Worm (Caenorhabditis elegans): ENCODE measurements around the gene nhr-119.

- TF ChIP-seq cog-1 (tag; optimal IDR thresholded peaks at IDR 0.05) (no peak), flt-1 (GFP tag; IDR thresholded peaks at IDR 0.05) (no peak), ztf-23 (GFP tag; IDR thresholded peaks at IDR 0.05) (no peak), ztf-29 (GFP tag; IDR thresholded peaks at IDR 0.05) (no peak), klf-2 (GFP tag; conservative IDR thresholded peaks at IDR 0.05) (no peak), T22C8.4 (GFP tag; IDR thresholded peaks at IDR 0.05) (no peak), med-1 (GFP tag; optimal IDR thresholded peaks at IDR 0.05; ENCODE audit: insufficient read depth) (no peak), ref-1 (GFP tag; conservative IDR thresholded peaks at IDR 0.05) (no peak), tab-1 (GFP tag; IDR thresholded peaks at IDR 0.05) (0 out of 2 replicates have a peak, but pooled peaks have one; percentile 13)
These were observed 45.3 kb upstream of the nhr-119 start for ce11 chrII:2845674-2846073.
